Fruit fly (Drosophila melanogaster): ENCODE measurements around the gene CG15522.
"Not testable (repeated sequence)": the region's sequence is repeated elsewhere in the genome, so short reads cannot be mapped to it uniquely, and the experiment has no call there.

- not testable (repeated sequence) for TF ChIP-seq Sin3A, h (optimal IDR thresholded peaks at IDR 0.05)
Observed at dm6 chr3R:29921916-29922315, 5.1 kb upstream of the CG15522 start, which contains the start of gene Jon99Ciii.

Data from Kc167 (cell line).